Fruit fly (Drosophila melanogaster): ENCODE results near the gene muc.
A peak's percentile ranks its signal among the peaks of the same experiment; 100 is the strongest.

muc gene

DNA sequence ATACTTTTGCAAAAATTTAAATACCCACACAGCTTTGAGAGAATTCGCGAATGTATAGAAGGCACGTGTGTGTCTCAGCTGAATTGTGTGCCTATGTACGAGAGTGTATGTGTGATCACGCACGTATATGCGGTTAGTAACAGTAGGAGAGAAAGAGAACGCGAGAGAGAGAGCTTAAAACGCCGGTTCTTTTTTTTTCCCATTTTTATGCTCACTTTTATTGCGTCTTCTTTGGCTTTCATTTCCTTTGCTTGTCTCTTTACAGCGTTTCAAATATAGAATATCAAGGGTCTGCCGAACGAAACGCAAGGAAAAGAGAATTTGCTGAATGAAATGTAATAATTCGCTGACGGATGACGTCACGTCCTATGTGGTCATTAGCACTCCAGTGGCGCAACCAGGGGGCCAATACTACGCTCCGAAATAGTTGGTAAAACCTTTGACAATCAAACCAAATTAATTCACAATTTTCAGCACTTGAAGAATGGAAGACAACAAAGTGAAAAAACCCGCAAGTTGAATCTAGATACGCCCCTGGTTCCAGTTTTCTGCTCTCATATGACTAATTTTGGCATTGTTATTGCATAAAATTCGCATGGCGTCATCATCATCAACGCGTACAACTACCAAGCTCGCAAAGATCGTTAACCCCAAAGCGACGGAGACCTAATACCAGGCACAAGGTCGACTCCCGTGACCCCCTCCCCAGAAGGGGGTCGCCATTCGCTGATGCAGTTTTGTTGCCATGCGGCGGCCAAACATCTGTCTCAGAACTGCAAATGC, 1.6 kb upstream of the muc start (continued):
- TF ChIP-seq Ets65A (GFP tag) (peak; percentile 81), Atf3 (GFP tag; optimal IDR thresholded peaks at IDR 0.05) (peak; percentile 28), fd64A (GFP tag; optimal IDR thresholded peaks at IDR 0.05) (no peak), trh (GFP tag; optimal IDR thresholded peaks at IDR 0.05) (no peak), CG33213 (GFP tag; optimal IDR thresholded peaks at IDR 0.05) (no peak), maf-S (GFP tag; optimal IDR thresholded peaks at IDR 0.05) (peak; percentile 59), Six4 (GFP tag; optimal IDR thresholded peaks at IDR 0.05) (no peak), CG2120 (GFP tag; optimal IDR thresholded peaks at IDR 0.05) (peak; percentile 96), btn (GFP tag; optimal IDR thresholded peaks at IDR 0.05) (no peak), CG2202 (tag; optimal IDR thresholded peaks at IDR 0.05) (no peak), Dp (GFP tag; optimal IDR thresholded peaks at IDR 0.05) (no peak), Ets97D (GFP tag; optimal IDR thresholded peaks at IDR 0.05) (no peak), Mad (GFP tag; optimal IDR thresholded peaks at IDR 0.05) (no peak), kni (GFP tag; optimal IDR thresholded peaks at IDR 0.05) (no peak), CG2678 (tag; optimal IDR thresholded peaks at IDR 0.05) (peak; percentile 68), rib (GFP tag; IDR thresholded peaks at IDR 0.05) (peak; percentile 75), az2 (GFP tag; optimal IDR thresholded peaks at IDR 0.05) (peak; percentile 32), Stat92E (GFP tag; optimal IDR thresholded peaks at IDR 0.05) (no peak), Ada2b (GFP tag; IDR thresholded peaks at IDR 0.05) (peak; percentile 70), PHDP (tag; optimal IDR thresholded peaks at IDR 0.05) (peak; percentile 54), CG6254 (GFP tag; optimal IDR thresholded peaks at IDR 0.05) (no peak), tup (GFP tag; optimal IDR thresholded peaks at IDR 0.05) (no peak), CG10267 (tag; optimal IDR thresholded peaks at IDR 0.05) (no peak), vfl (GFP tag; optimal IDR thresholded peaks at IDR 0.05) (peak; percentile 77), psq (GFP tag; optimal IDR thresholded peaks at IDR 0.05) (peak; percentile 17), chm (GFP tag; IDR thresholded peaks at IDR 0.05) (peak; percentile 60), CG13424 (tag; optimal IDR thresholded peaks at IDR 0.05) (peak; percentile 26), CG10147 (GFP tag; optimal IDR thresholded peaks at IDR 0.05) (peak; percentile 82), ewg (GFP tag; optimal IDR thresholded peaks at IDR 0.05) (no peak), CG12155 (GFP tag; optimal IDR thresholded peaks at IDR 0.05) (peak; percentile 77), sim (GFP tag; IDR thresholded peaks at IDR 0.05) (no peak), wek (GFP tag; optimal IDR thresholded peaks at IDR 0.05) (no peak), unc-4 (GFP tag; IDR thresholded peaks at IDR 0.05; ENCODE audit: partially characterized antibody) (no peak), Blimp-1 (GFP tag; optimal IDR thresholded peaks at IDR 0.05) (no peak), Sin3A (optimal IDR thresholded peaks at IDR 0.05) (no peak), Dbx (GFP tag; IDR thresholded peaks at IDR 0.05) (peak; percentile 92), C15 (GFP tag; IDR thresholded peaks at IDR 0.05) (peak; percentile 37; the same call in 1 of the 3 replicates), CG7786 (GFP tag; optimal IDR thresholded peaks at IDR 0.05) (peak; percentile 87), dimm (GFP tag; IDR thresholded peaks at IDR 0.05) (0 out of 2 replicates have a peak, but pooled peaks have one; percentile 10), CG17568 (GFP tag; optimal IDR thresholded peaks at IDR 0.05) (peak; percentile 16), D19A (tag; optimal IDR thresholded peaks at IDR 0.05) (no peak), CG15514 (GFP tag; optimal IDR thresholded peaks at IDR 0.05) (peak; percentile 67), Doc2 (GFP tag; IDR thresholded peaks at IDR 0.05) (no peak), Fer2 (tag; optimal IDR thresholded peaks at IDR 0.05) (peak; percentile 6), CG13287 (GFP tag; IDR thresholded peaks at IDR 0.05; ENCODE audit: partially characterized antibody) (no peak), D (optimal IDR thresholded peaks at IDR 0.05) (no peak), D (GFP tag; optimal IDR thresholded peaks at IDR 0.05) (no peak), chif (GFP tag; optimal IDR thresholded peaks at IDR 0.05) (peak in 1 of 2 experiments; percentile 35), lbe (GFP tag; optimal IDR thresholded peaks at IDR 0.05) (peak; percentile 68), Gug (GFP tag; IDR thresholded peaks at IDR 0.05) (peak; percentile 76; the same call in 2 of the 4 replicates)

Data from whole organism, embryonic.